Worm (Caenorhabditis elegans) whole organism, L2 larva: Measurements from ENCODE around the gene ddp-1.

Experiments
- C34F6.9 ChIP-seq: fragments of 150-350 bp; optimal IDR thresholded peaks from 2 replicates; lab custom pipeline; 2014; ENCODE audit warnings: missing biosample characterization, missing genetic modification characterization
- Y55F3AM.14 ChIP-seq: fragments of 200-800 bp; sonication (Bioruptor generic); optimal IDR thresholded peaks from 2 replicates; lab custom pipeline; 2018; ENCODE audit warnings: mild to moderate bottlenecking, missing genetic modification characterization, missing compliant biosample characterization
- aly-2 ChIP-seq: fragments of 150-350 bp; optimal IDR thresholded peaks from 2 replicates; lab custom pipeline; 2014; ENCODE audit warnings: missing biosample characterization, missing genetic modification characterization
- blmp-1 ChIP-seq: sonication (generic microtip); optimal IDR thresholded peaks from 2 replicates; lab custom pipeline; 2017; ENCODE audit warnings: missing genetic modification characterization, mild to moderate bottlenecking, missing compliant biosample characterization, antibody characterized with exemption, moderate library complexity; ENCODE audit not compliant: insufficient read depth
- crh-2 ChIP-seq: sonication (generic microtip); optimal IDR thresholded peaks from 2 replicates; lab custom pipeline; 2017; ENCODE audit warnings: missing biosample characterization, missing genetic modification characterization
- dmd-4 ChIP-seq: sonication (generic microtip); optimal IDR thresholded peaks from 2 replicates; lab custom pipeline; 2017; ENCODE audit warnings: missing biosample characterization, missing genetic modification characterization
- fos-1 ChIP-seq: fragments of 150-350 bp; optimal IDR thresholded peaks from 2 replicates; lab custom pipeline; 2014; ENCODE audit warnings: missing biosample characterization, missing genetic modification characterization
- lin-11 ChIP-seq: fragments of 150-350 bp; sonication (generic microtip); optimal IDR thresholded peaks from 2 replicates; lab custom pipeline; 2014; ENCODE audit warnings: missing biosample characterization, missing genetic modification characterization, inconsistent platforms, mixed read lengths
- lin-39 ChIP-seq: fragments of 150-350 bp; optimal IDR thresholded peaks from 2 replicates; lab custom pipeline; 2014; ENCODE audit warnings: missing biosample characterization, missing genetic modification reagents, missing genetic modification characterization
- mdl-1 ChIP-seq, 2 experiments: fragments of 150-350 bp in 1 of 2; sonication (generic microtip) in 1 of 2; optimal IDR thresholded peaks; 2 replicates each; lab custom pipeline; 2017; ENCODE audit warnings: missing biosample characterization in 2 of 2, missing genetic modification characterization in 2 of 2
- nhr-10 ChIP-seq: sonication (generic microtip); optimal IDR thresholded peaks from 2 replicates; lab custom pipeline; 2017; ENCODE audit warnings: missing biosample characterization, missing genetic modification characterization
- nhr-129 ChIP-seq: fragments of 150-350 bp; optimal IDR thresholded peaks from 2 replicates; lab custom pipeline; 2014; ENCODE audit warnings: missing biosample characterization, missing genetic modification characterization
- unc-55 ChIP-seq: fragments of 150-350 bp; sonication (generic microtip); optimal IDR thresholded peaks from 3 replicates; lab custom pipeline; 2014; ENCODE audit warnings: missing biosample characterization, missing genetic modification reagents, missing genetic modification characterization
- zag-1 ChIP-seq: fragments of 150-350 bp; optimal IDR thresholded peaks from 2 replicates; lab custom pipeline; 2014; ENCODE audit warnings: missing biosample characterization, missing genetic modification characterization
- ztf-11 ChIP-seq: sonication (generic microtip); optimal IDR thresholded peaks from 2 replicates; lab custom pipeline; 2017; ENCODE audit warnings: missing biosample characterization, missing genetic modification characterization

The ddp-1 gene

DNA sequence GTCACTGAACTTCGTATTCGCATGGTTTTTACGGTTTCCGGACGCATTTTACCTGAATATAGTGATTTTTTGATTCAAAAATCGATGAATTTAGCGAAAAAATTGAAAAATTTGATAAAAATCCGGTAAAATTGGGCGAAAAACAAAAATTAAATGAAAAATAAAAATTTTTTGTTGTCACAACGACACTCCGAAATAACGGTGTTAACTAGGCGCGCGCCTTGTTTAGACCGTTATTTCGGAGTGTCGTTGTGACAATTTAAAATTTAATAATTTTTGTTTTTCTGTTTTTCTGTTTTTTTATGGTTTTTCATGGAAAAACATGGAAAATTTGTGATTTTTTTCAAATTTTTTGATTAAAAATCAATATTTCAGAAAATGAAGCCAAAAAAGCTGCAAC is 45.9 kb downstream of the ddp-1 start, which contains the start of the genes B0524.6 and pqn-41 (continued):
- no peak for TF ChIP-seq nhr-10 (tag; lab: Kevin White, UChicago)
- TF ChIP-seq Y55F3AM.14 (GFP tag; lab: Kevin White, UChicago): no peak
- no peak for TF ChIP-seq zag-1
- TF ChIP-seq blmp-1: no peak
- TF ChIP-seq dmd-4: no peak
- TF ChIP-seq aly-2 (tag; lab: Kevin White, UChicago): no peak
- peak; percentile 37 for TF ChIP-seq crh-2
- TF ChIP-seq lin-11 (tag; lab: Kevin White, UChicago): no peak
- TF ChIP-seq mdl-1 (tag; optimal IDR thresholded peaks at IDR 0.05; lab: Kevin White, UChicago): no peak
- TF ChIP-seq lin-39 (tag; lab: Kevin White, UChicago): no peak
- peak; percentile 91 for TF ChIP-seq unc-55 (GFP tag; lab: Kevin White, UChicago)
- no peak for TF ChIP-seq nhr-129 (tag; lab: Kevin White, UChicago)
- TF ChIP-seq fos-1 (tag; lab: Kevin White, UChicago): peak; percentile 5
- TF ChIP-seq C34F6.9 (tag; lab: Kevin White, UChicago): peak; percentile 74
- no peak for TF ChIP-seq ztf-11
